Fruit fly (Drosophila melanogaster): Measurements from ENCODE around the gene CG7523.

Gene CG7523

dm6 chr3R:17670857-17671336, at the start of gene CG7523, which contains the start of gene Mps1 (continued):
- peak; percentile 51 for TF ChIP-seq CG4617 (GFP tag; optimal IDR thresholded peaks at IDR 0.05; ENCODE audit: borderline replicate concordance)
- peak; percentile 19 for TF ChIP-seq pho (GFP tag; optimal IDR thresholded peaks at IDR 0.05)
- TF ChIP-seq Rfx (GFP tag; IDR thresholded peaks at IDR 0.05), result no peak
- TF ChIP-seq Nf-YB (GFP tag; optimal IDR thresholded peaks at IDR 0.05), result peak; percentile 33
- TF ChIP-seq CG16815 (GFP tag; optimal IDR thresholded peaks at IDR 0.05), result no peak
- peak; percentile 57 for TF ChIP-seq Ets97D (GFP tag; optimal IDR thresholded peaks at IDR 0.05)

- TF ChIP-seq stwl (tag; optimal IDR thresholded peaks at IDR 0.05), result peak; percentile 60
- TF ChIP-seq Dp (GFP tag; optimal IDR thresholded peaks at IDR 0.05), result peak; percentile 82
- TF ChIP-seq tgo (GFP tag; IDR thresholded peaks at IDR 0.05), result no peak
- TF ChIP-seq insv (GFP tag; optimal IDR thresholded peaks at IDR 0.05), result peak in 1 of 2 experiments; percentile 88
- TF ChIP-seq sd (tag; optimal IDR thresholded peaks at IDR 0.05), result peak; percentile 75
- peak; percentile 10 for TF ChIP-seq Elba2 (GFP tag; optimal IDR thresholded peaks at IDR 0.05)
- no peak for TF ChIP-seq CG8290 (GFP tag; optimal IDR thresholded peaks at IDR 0.05)
- peak in 1 of 2 experiments; percentile 28 for TF ChIP-seq CG8290 (tag; optimal IDR thresholded peaks at IDR 0.05)
- no peak for TF ChIP-seq CG43689 (GFP tag; IDR thresholded peaks at IDR 0.05)
- peak; percentile 69 for TF ChIP-seq sens (GFP tag)
- peak; percentile 93 for TF ChIP-seq CG9437 (GFP tag; optimal IDR thresholded peaks at IDR 0.05)
- TF ChIP-seq CG15601 (tag; optimal IDR thresholded peaks at IDR 0.05), result peak; percentile 27
- peak; percentile 60 for TF ChIP-seq pzg (GFP tag; optimal IDR thresholded peaks at IDR 0.05)
- TF ChIP-seq amos (GFP tag; IDR thresholded peaks at IDR 0.05; ENCODE audit: partially characterized antibody), result peak; percentile 37; the same call in 1 of the 2 replicates
- TF ChIP-seq emc (GFP tag; optimal IDR thresholded peaks at IDR 0.05), result no peak
- peak; percentile 5 for TF ChIP-seq Lhr (GFP tag; optimal IDR thresholded peaks at IDR 0.05)
- TF ChIP-seq CG14014 (GFP tag; IDR thresholded peaks at IDR 0.05), result no peak
- no peak for TF ChIP-seq Abd-B (GFP tag; optimal IDR thresholded peaks at IDR 0.05)
- peak; percentile 87 for TF ChIP-seq E2f2 (GFP tag; IDR thresholded peaks at IDR 0.05)
- TF ChIP-seq CG31224 (GFP tag; IDR thresholded peaks at IDR 0.05), result no peak
- TF ChIP-seq CG3281 (GFP tag; optimal IDR thresholded peaks at IDR 0.05), result no peak
- TF ChIP-seq Opbp (GFP tag; IDR thresholded peaks at IDR 0.05; ENCODE audit: partially characterized antibody), result peak; percentile 21; the same call in 1 of the 3 replicates
- peak; percentile 8 for TF ChIP-seq Sox100B (GFP tag; optimal IDR thresholded peaks at IDR 0.05)
- TF ChIP-seq lola (GFP tag; optimal IDR thresholded peaks at IDR 0.05), result no peak
- TF ChIP-seq CG10274 (GFP tag; optimal IDR thresholded peaks at IDR 0.05), result no peak
- peak; percentile 23 for TF ChIP-seq CG12659 (GFP tag; optimal IDR thresholded peaks at IDR 0.05)
- TF ChIP-seq CG17186 (GFP tag; optimal IDR thresholded peaks at IDR 0.05), result peak; percentile 99
- TF ChIP-seq CTCF (GFP tag; optimal IDR thresholded peaks at IDR 0.05), result peak; percentile 53
- TF ChIP-seq MTF-1 (GFP tag; optimal IDR thresholded peaks at IDR 0.05; ENCODE audit: borderline replicate concordance), result peak; percentile 48
- peak; percentile 70 for TF ChIP-seq Dref (GFP tag; IDR thresholded peaks at IDR 0.05)
- peak; percentile 15 for TF ChIP-seq CG1603 (tag; optimal IDR thresholded peaks at IDR 0.05)
- TF ChIP-seq CG12155 (GFP tag; optimal IDR thresholded peaks at IDR 0.05), result peak; percentile 70
- no peak for TF ChIP-seq CG4404 (GFP tag; IDR thresholded peaks at IDR 0.05)
- TF ChIP-seq Drgx (GFP tag; IDR thresholded peaks at IDR 0.05), result no peak
- TF ChIP-seq CG11560 (tag; IDR thresholded peaks at IDR 0.05), result peak; percentile 96
- TF ChIP-seq CG6854 (GFP tag; optimal IDR thresholded peaks at IDR 0.05), result no peak
- TF ChIP-seq CG31365 (tag; optimal IDR thresholded peaks at IDR 0.05), result peak; percentile 97
- no peak for TF ChIP-seq abd-A (tag; optimal IDR thresholded peaks at IDR 0.05)
- TF ChIP-seq phol (tag; optimal IDR thresholded peaks at IDR 0.05), result peak; percentile 88
- TF ChIP-seq salm (tag; optimal IDR thresholded peaks at IDR 0.05), result no peak
- TF ChIP-seq Med (GFP tag), result peak; percentile 16
Observed at dm6 chr3R:17718760-17719625, 48.3 kb upstream of the CG7523 start, which contains the start of gene Pxt. Gene Pxt (plus strand): TSS chr3R:17719454.
